Worm (Caenorhabditis elegans) whole organism, L4 larva: ENCODE measurements around the gene pod-1.

Experiments
- ama-1 ChIP-seq: fragments of 150-350 bp; optimal IDR thresholded peaks from 2 replicates; lab custom pipeline; 2014; ENCODE audit warnings: inconsistent platforms, mixed read lengths
- ceh-28 ChIP-seq: fragments of 150-350 bp; optimal IDR thresholded peaks from 2 replicates; lab custom pipeline; 2014; ENCODE audit warnings: missing biosample characterization, missing genetic modification reagents, missing genetic modification characterization
- pha-4 ChIP-seq, 2 experiments: fragments of 150-350 bp in 1 of 2; fragments of 200-800 bp in 1 of 2; sonication (Bioruptor generic) in 1 of 2; IDR thresholded peaks in 1 of 2; optimal IDR thresholded peaks in 1 of 2; 2 replicates each; pipeline versions ENCODE4 v1.3.6 to Lab custom; 2014 to 2022; ENCODE audit warnings: missing genetic modification characterization in 2 of 2, missing genetic modification reagents in 2 of 2, missing biosample characterization in 1 of 2, missing compliant biosample characterization in 1 of 2

DNA sequence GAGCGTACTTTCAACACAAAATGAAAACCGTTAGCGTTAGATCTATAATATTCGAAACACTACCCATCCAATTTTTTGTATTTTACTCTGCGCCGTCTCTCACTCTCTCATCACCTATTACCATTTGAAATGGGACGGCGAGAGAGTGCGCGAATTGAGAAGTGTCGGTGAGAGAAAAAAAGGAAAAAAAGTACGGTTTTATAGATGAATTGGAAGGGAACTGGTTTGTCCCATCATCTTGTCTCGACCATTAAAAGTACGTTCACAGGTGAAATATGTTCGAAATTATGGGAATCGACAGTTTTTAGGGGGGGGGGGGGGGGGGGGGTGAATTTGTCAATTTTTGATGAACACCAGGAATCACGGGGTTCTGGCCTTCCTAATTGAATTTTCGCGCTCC is 10.8 kb upstream of the pod-1 start:
- TF ChIP-seq ceh-28 (tag; lab: Kevin White, UChicago) = no peak
- no peak for TF ChIP-seq pha-4 (GFP tag; IDR thresholded peaks at IDR 0.05; lab: Robert Waterston, UW)
- no peak for TF ChIP-seq pha-4 (tag; optimal IDR thresholded peaks at IDR 0.05; lab: Kevin White, UChicago)
- no peak for TF ChIP-seq ama-1 (lab: Kevin White, UChicago)
